Worm (Caenorhabditis elegans): Measurements from ENCODE around the gene C27B7.7.

DNA sequence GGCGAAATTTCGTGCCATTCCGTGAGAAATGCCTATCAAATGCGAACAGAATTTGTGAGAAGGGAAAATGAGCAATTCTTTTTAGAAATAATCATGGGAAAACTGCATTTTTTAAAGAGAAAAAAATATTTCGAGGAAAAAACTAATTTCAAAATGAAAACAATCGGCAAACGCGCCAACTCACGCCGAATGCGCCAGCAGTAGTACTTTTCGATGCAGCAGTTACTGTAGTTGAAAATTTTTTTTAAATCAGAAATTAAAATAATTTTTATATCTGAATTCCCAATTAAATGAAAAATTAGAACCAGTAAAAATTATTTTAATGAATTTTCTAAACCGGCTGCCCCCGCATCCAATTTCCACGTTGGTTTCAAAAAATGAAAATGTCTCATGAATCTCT is 16.5 kb downstream of the C27B7.7 start:
- TF ChIP-seq snpc-4 (tag; optimal IDR thresholded peaks at IDR 0.05) (no peak), ama-1 (optimal IDR thresholded peaks at IDR 0.05) (no peak), blmp-1 (tag; optimal IDR thresholded peaks at IDR 0.05; ENCODE audit: insufficient read depth) (no peak), lsy-2 (tag; optimal IDR thresholded peaks at IDR 0.05) (no peak), unc-62 (GFP tag; optimal IDR thresholded peaks at IDR 0.05) (no peak), mab-5 (tag; optimal IDR thresholded peaks at IDR 0.05) (no peak), nhr-25 (tag; optimal IDR thresholded peaks at IDR 0.05) (no peak), ceh-82 (tag; optimal IDR thresholded peaks at IDR 0.05) (no peak)

All from whole organism, L2 larva.